Worm (Caenorhabditis elegans): Measurements from ENCODE around the gene F26F12.5.

F26F12.5 gene

ce11 chrV:5865085-5865484 is at the start of gene F26F12.5:
TSS of gene F26F12.5 (minus strand) at chrV:5865185.
- no peak for TF ChIP-seq snpc-4 (tag; optimal IDR thresholded peaks at IDR 0.05)
- no peak for TF ChIP-seq ces-1 (GFP tag; optimal IDR thresholded peaks at IDR 0.05)
- TF ChIP-seq Y75B8A.6 (GFP tag; IDR thresholded peaks at IDR 0.05), result no peak
- no peak for TF ChIP-seq fkh-10 (GFP tag; optimal IDR thresholded peaks at IDR 0.05)
- peak in 1 of 2 experiments; percentile 19 for TF ChIP-seq unc-62 (GFP tag; optimal IDR thresholded peaks at IDR 0.05 in 1 of 2)
- TF ChIP-seq unc-62 (tag; optimal IDR thresholded peaks at IDR 0.05), result no peak

DNA sequence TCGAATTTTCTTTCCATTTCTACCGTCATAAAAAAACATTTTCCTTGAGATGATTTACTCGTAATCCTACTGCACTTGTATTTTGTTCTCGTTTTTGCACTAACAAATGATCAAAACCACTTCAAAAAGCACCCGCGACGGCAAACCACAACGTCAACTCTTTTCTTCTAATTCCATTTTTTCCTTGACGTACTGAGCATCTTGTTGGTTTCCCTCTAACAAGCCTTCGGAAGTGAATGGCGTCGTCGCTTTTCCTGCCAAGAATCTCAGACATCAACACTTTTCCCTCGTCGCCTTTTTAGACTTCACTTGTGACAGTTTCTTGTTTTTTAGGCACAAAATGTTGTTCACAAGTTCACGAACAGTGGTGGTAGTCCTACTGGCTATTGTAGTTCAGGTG is 47.4 kb upstream of the F26F12.5 start, which contains the start of gene C04E6.13:
C04E6.13 (plus strand) TSS at position 301 of the 400 bp plus-strand sequence.
- TF ChIP-seq unc-62 (GFP tag; optimal IDR thresholded peaks at IDR 0.05 in 1 of 2), result peak in 1 of 2 experiments; percentile 15
- TF ChIP-seq unc-62 (tag; optimal IDR thresholded peaks at IDR 0.05), result no peak
- no peak for TF ChIP-seq daf-16 (GFP tag; optimal IDR thresholded peaks at IDR 0.05)
- TF ChIP-seq daf-16 (tag; optimal IDR thresholded peaks at IDR 0.05), result no peak

DNA sequence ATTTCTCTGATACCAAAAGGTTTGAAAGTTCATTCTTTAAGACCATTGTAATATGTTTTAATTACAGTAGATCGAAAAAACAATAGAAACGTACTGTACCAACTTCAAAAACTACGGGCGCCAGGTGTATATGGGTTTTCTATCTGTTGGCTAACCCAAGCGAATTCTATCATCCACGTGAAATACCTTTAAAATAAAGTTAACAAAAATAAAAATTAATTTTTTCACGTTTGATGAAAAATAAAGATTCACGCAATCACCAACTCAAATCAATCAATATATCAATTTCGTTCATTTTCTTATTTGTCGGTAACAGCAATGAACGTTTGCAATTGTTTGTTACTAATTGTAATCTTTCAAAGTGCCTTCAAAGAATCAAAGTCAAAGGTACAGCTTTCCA is 42.1 kb upstream of the F26F12.5 start, which contains the start of gene C04E6.4:
C04E6.4 (plus strand) TSS at position 301 of the 400 bp plus-strand sequence.
- TF ChIP-seq zip-2 (tag; optimal IDR thresholded peaks at IDR 0.05), result no peak
- TF ChIP-seq snpc-1.2 (GFP tag; IDR thresholded peaks at IDR 0.05), result no peak
- no peak for TF ChIP-seq T20F7.1 (GFP tag; optimal IDR thresholded peaks at IDR 0.05)
- TF ChIP-seq T26A8.4 (GFP tag; IDR thresholded peaks at IDR 0.05), result no peak
- no peak for TF ChIP-seq fkh-10 (GFP tag; optimal IDR thresholded peaks at IDR 0.05)
- TF ChIP-seq Y48G9A.11 (GFP tag; IDR thresholded peaks at IDR 0.05), result no peak
- no peak for TF ChIP-seq egl-43 (GFP tag; IDR thresholded peaks at IDR 0.05)
- no peak for TF ChIP-seq dmd-6 (GFP tag; IDR thresholded peaks at IDR 0.05)
- TF ChIP-seq lin-15B (tag; optimal IDR thresholded peaks at IDR 0.05), result no peak
- no peak for TF ChIP-seq lin-13 (GFP tag; optimal IDR thresholded peaks at IDR 0.05)
- TF ChIP-seq nhr-48 (tag; optimal IDR thresholded peaks at IDR 0.05), result no peak
- no peak for TF ChIP-seq tag-97 (GFP tag; IDR thresholded peaks at IDR 0.05)
- TF ChIP-seq dmd-8 (GFP tag; IDR thresholded peaks at IDR 0.05), result no peak
- TF ChIP-seq lin-39 (tag; optimal IDR thresholded peaks at IDR 0.05), result no peak
- TF ChIP-seq ces-1 (GFP tag; optimal IDR thresholded peaks at IDR 0.05), result no peak
- TF ChIP-seq nhr-42 (GFP tag; IDR thresholded peaks at IDR 0.05), result no peak
- no peak for TF ChIP-seq mxl-2 (GFP tag; conservative IDR thresholded peaks at IDR 0.05)

DNA sequence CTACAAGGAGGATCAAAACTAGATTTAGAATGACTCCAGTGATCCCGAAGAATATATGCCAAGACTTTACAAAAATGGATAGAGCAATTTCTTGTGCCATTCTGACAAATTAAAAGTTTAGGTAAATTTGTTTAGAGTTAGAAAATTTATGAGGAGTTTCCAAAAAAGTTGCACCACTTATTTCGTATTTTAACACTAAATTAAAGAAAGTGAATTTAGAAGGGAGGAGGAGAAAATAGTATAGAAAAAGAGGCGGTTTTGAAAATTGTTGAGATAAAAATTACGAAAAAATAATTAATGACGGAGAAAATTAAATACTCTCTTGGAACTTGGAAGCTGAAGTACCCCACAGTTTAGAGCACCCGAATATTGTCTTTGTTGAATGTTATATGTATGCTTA is 41.3 kb upstream of the F26F12.5 start, which contains the start of gene srd-15:
srd-15 (minus strand) TSS at position 101 of the 400 bp plus-strand sequence.
- TF ChIP-seq zfp-2 (tag; optimal IDR thresholded peaks at IDR 0.05) (no peak), lin-38 (GFP tag; IDR thresholded peaks at IDR 0.05) (no peak), nhr-111 (GFP tag; optimal IDR thresholded peaks at IDR 0.05) (no peak), ztf-7 (tag; optimal IDR thresholded peaks at IDR 0.05) (no peak)

ce11 chrV:5901833-5902232 is 36.8 kb upstream of the F26F12.5 start, which contains the start of gene C04E6.5:
TSS of gene C04E6.5 (plus strand) at chrV:5902133.
- TF ChIP-seq gei-8 (GFP tag; optimal IDR thresholded peaks at IDR 0.05) (no peak), mes-2 (tag; optimal IDR thresholded peaks at IDR 0.05; ENCODE audit: poor library complexity, severe bottlenecking) (no peak), mdl-1 (tag; optimal IDR thresholded peaks at IDR 0.05) (no peak), tra-1 (GFP tag; IDR thresholded peaks at IDR 0.05) (no peak), pha-4 (GFP tag; IDR thresholded peaks at IDR 0.05) (no peak), pha-4 (tag; optimal IDR thresholded peaks at IDR 0.05) (no peak), dmd-8 (GFP tag; IDR thresholded peaks at IDR 0.05) (no peak), madf-9 (GFP tag; conservative IDR thresholded peaks at IDR 0.05) (no peak), lin-39 (tag; optimal IDR thresholded peaks at IDR 0.05) (no peak), ama-1 (optimal IDR thresholded peaks at IDR 0.05) (no peak), dve-1 (tag; optimal IDR thresholded peaks at IDR 0.05; ENCODE audit: insufficient read depth) (no peak), dpl-1 (GFP tag; optimal IDR thresholded peaks at IDR 0.05) (no peak), F44E2.7 (GFP tag; IDR thresholded peaks at IDR 0.05) (no peak), fos-1 (tag; optimal IDR thresholded peaks at IDR 0.05) (no peak), unc-62 (GFP tag; optimal IDR thresholded peaks at IDR 0.05 in 1 of 2) (no peak), unc-62 (tag; optimal IDR thresholded peaks at IDR 0.05) (no peak), php-3 (GFP tag; IDR thresholded peaks at IDR 0.05) (no peak), unc-130 (GFP tag; optimal IDR thresholded peaks at IDR 0.05) (no peak)
